Worm (Caenorhabditis elegans): ENCODE data around the gene C09E7.8.

Gene C09E7.8

ce11 chrIII:6514673-6515072 is 43.7 kb downstream of the C09E7.8 start, which contains the start of gene acr-5:
acr-5 (minus strand) TSS chrIII:6514773.
- TF ChIP-seq hnd-1 (tag; optimal IDR thresholded peaks at IDR 0.05) (no peak), ceh-36 (tag; optimal IDR thresholded peaks at IDR 0.05) (no peak), aly-1 (tag; optimal IDR thresholded peaks at IDR 0.05) (no peak), tbx-11 (GFP tag; IDR thresholded peaks at IDR 0.05) (no peak), B0310.2 (tag; optimal IDR thresholded peaks at IDR 0.05) (no peak), tra-4 (tag; optimal IDR thresholded peaks at IDR 0.05) (no peak), ets-7 (tag; optimal IDR thresholded peaks at IDR 0.05) (no peak)

- TF ChIP-seq tbx-11 (GFP tag; IDR thresholded peaks at IDR 0.05) (no peak), ama-1 (optimal IDR thresholded peaks at IDR 0.05) (no peak), ceh-36 (tag; optimal IDR thresholded peaks at IDR 0.05) (no peak), pes-1 (GFP tag; IDR thresholded peaks at IDR 0.05) (no peak), tra-4 (tag; optimal IDR thresholded peaks at IDR 0.05) (no peak), ceh-13 (GFP tag; optimal IDR thresholded peaks at IDR 0.05) (no peak), hmg-4 (GFP tag; optimal IDR thresholded peaks at IDR 0.05) (no peak), hmbx-1 (tag; optimal IDR thresholded peaks at IDR 0.05) (no peak), B0310.2 (tag; optimal IDR thresholded peaks at IDR 0.05) (no peak), sea-1 (GFP tag; conservative IDR thresholded peaks at IDR 0.05) (no peak), scrt-1 (GFP tag; IDR thresholded peaks at IDR 0.05) (no peak), ets-7 (tag; optimal IDR thresholded peaks at IDR 0.05) (no peak), tbx-37 (GFP tag; conservative IDR thresholded peaks at IDR 0.05) (no peak), hnd-1 (tag; optimal IDR thresholded peaks at IDR 0.05) (no peak)
Measured at ce11 chrIII:6509301-6509700, 49.1 kb downstream of the C09E7.8 start.

ce11 chrIII:6508327-6508726 is 50.1 kb downstream of the C09E7.8 start:
- TF ChIP-seq pes-1 (GFP tag; IDR thresholded peaks at IDR 0.05) (no peak), ama-1 (optimal IDR thresholded peaks at IDR 0.05) (no peak), tbx-37 (GFP tag; conservative IDR thresholded peaks at IDR 0.05) (no peak), sea-1 (GFP tag; conservative IDR thresholded peaks at IDR 0.05) (no peak), ceh-13 (GFP tag; optimal IDR thresholded peaks at IDR 0.05) (no peak), aly-1 (tag; optimal IDR thresholded peaks at IDR 0.05) (no peak), flt-1 (GFP tag; IDR thresholded peaks at IDR 0.05) (no peak), hmbx-1 (tag; optimal IDR thresholded peaks at IDR 0.05) (no peak), hmg-4 (GFP tag; optimal IDR thresholded peaks at IDR 0.05) (no peak)

ce11 chrIII:6507832-6508231 is 50.6 kb downstream of the C09E7.8 start, which contains the start of gene F23F12.12:
F23F12.12 (plus strand) TSS chrIII:6508132.
- no peak for TF ChIP-seq hnd-1 (tag; optimal IDR thresholded peaks at IDR 0.05)
- no peak for TF ChIP-seq aly-1 (tag; optimal IDR thresholded peaks at IDR 0.05)
- TF ChIP-seq hmg-4 (GFP tag; optimal IDR thresholded peaks at IDR 0.05): no peak
- no peak for TF ChIP-seq pes-1 (GFP tag; IDR thresholded peaks at IDR 0.05)
- no peak for TF ChIP-seq sea-1 (GFP tag; conservative IDR thresholded peaks at IDR 0.05)
- TF ChIP-seq scrt-1 (GFP tag; IDR thresholded peaks at IDR 0.05): no peak
- no peak for TF ChIP-seq flt-1 (GFP tag; IDR thresholded peaks at IDR 0.05)
- no peak for TF ChIP-seq tbx-11 (GFP tag; IDR thresholded peaks at IDR 0.05)
- TF ChIP-seq ets-7 (tag; optimal IDR thresholded peaks at IDR 0.05): no peak
- TF ChIP-seq B0310.2 (tag; optimal IDR thresholded peaks at IDR 0.05): no peak
- no peak for TF ChIP-seq tbx-37 (GFP tag; conservative IDR thresholded peaks at IDR 0.05)
- no peak for TF ChIP-seq hmbx-1 (tag; optimal IDR thresholded peaks at IDR 0.05)
- no peak for TF ChIP-seq ceh-36 (tag; optimal IDR thresholded peaks at IDR 0.05)
- no peak for TF ChIP-seq ama-1 (optimal IDR thresholded peaks at IDR 0.05)

All from whole organism, early embryonic.